Fruit fly (Drosophila melanogaster) whole organism: Measurements from ENCODE around the gene CG14220.

Experiments used
- CG8478 ChIP-seq: fragments of >200 bp; optimal IDR thresholded peaks from 2 replicates; lab custom pipeline; 2018; ENCODE audit warnings: inconsistent platforms
- Dll ChIP-seq: fragments of >200 bp; optimal IDR thresholded peaks from 2 replicates; lab custom pipeline; 2017
- pan ChIP-seq: fragments of >200 bp; optimal IDR thresholded peaks from 2 replicates; lab custom pipeline; 2017
- usp ChIP-seq: fragments of >200 bp; optimal IDR thresholded peaks from 2 replicates; lab custom pipeline; 2017; ENCODE audit warnings: missing biosample characterization, missing genetic modification characterization, mixed read lengths

DNA sequence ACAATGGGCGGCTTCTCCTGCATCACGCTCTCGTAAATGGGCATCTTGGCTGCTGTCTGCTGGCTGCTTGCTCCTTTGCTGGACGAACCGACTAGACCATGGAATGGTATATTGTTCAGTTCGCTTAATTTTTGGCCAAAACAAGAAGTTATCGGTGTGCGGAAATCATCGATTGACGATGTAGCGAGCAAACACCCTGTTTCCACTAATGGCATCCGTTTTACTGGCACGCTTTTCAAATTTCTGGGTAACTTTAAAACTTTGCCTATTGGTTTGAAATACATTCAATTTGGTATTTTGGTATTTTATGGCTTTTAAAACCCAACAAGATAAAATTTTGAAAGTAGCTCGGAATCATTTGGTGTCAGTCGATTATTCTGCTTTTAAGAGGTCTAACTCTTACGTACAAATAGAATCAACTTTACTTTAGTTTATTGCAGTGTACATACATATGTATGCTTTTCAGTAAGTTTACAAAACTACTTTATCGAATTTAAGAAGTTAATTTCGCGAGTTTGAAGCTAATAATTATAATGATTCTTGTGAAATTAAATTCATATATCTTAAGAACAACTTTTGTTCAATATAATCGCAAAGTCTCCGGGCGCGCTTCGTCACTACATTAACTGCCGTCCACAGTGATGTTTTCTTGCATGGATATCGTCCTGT lies 44.4 kb upstream of the CG14220 start, which contains the start of gene Arp10:
- TF ChIP-seq pan (lab: Kevin White, UChicago), result no peak
- no peak for TF ChIP-seq usp
- no peak for TF ChIP-seq Dll (lab: Kevin White, UChicago)
- no peak for TF ChIP-seq CG8478 (lab: Kevin White, UChicago)
